Fruit fly (Drosophila melanogaster) whole organism, prepupa: ENCODE data around the gene Datp.
A peak's percentile ranks its signal among the peaks of the same experiment; 100 is the strongest.

Experiments
- Blimp-1 ChIP-seq: fragments of 200-800 bp; sonication (Bioruptor generic); optimal IDR thresholded peaks from 3 replicates; lab custom pipeline; 2017; ENCODE audit warnings: missing biosample characterization, missing genetic modification characterization, mild to moderate bottlenecking, moderate library complexity, missing genetic modification reagents
- CG10631 ChIP-seq: fragments of 200-800 bp; sonication (Bioruptor generic); optimal IDR thresholded peaks from 2 replicates; lab custom pipeline; 2016; ENCODE audit warnings: missing biosample characterization, missing genetic modification characterization
- CG10669 ChIP-seq: fragments of 200-800 bp; sonication (Bioruptor generic); optimal IDR thresholded peaks from 3 replicates; lab custom pipeline; 2018; ENCODE audit warnings: missing biosample characterization, mild to moderate bottlenecking, missing genetic modification characterization, moderate library complexity
- CG11902 ChIP-seq: fragments of 200-800 bp; sonication (Bioruptor generic); optimal IDR thresholded peaks from 3 replicates; lab custom pipeline; 2016; ENCODE audit warnings: missing biosample characterization, missing genetic modification characterization
- CG15336 ChIP-seq: fragments of 200-800 bp; sonication (Bioruptor generic); IDR thresholded peaks from 2 replicates; pipeline ENCODE4 v1.3.6; 2022; ENCODE audit warnings: missing biosample characterization, missing genetic modification characterization
- CG1621 ChIP-seq: fragments of 200-800 bp; sonication (Bioruptor generic); optimal IDR thresholded peaks from 3 replicates; lab custom pipeline; 2018; ENCODE audit warnings: missing biosample characterization, mild to moderate bottlenecking, missing genetic modification characterization
- CG16779 ChIP-seq: fragments of 200-800 bp; sonication (Bioruptor generic); optimal IDR thresholded peaks from 3 replicates; lab custom pipeline; 2017; ENCODE audit warnings: missing biosample characterization, mild to moderate bottlenecking, missing genetic modification characterization
- CG32006 ChIP-seq: fragments of 200-800 bp; sonication (Bioruptor generic); optimal IDR thresholded peaks from 3 replicates; lab custom pipeline; 2017; ENCODE audit warnings: missing biosample characterization, mild to moderate bottlenecking, missing genetic modification characterization
- CG34406 ChIP-seq: fragments of 200-800 bp; sonication (Bioruptor generic); optimal IDR thresholded peaks from 3 replicates; lab custom pipeline; 2016; ENCODE audit warnings: missing biosample characterization, missing genetic modification characterization
- CG3919 ChIP-seq: fragments of 200-800 bp; sonication (Bioruptor generic); optimal IDR thresholded peaks from 3 replicates; lab custom pipeline; 2016; ENCODE audit warnings: missing biosample characterization, missing genetic modification characterization
- CG4318 ChIP-seq: fragments of 200-800 bp; sonication (Bioruptor generic); optimal IDR thresholded peaks from 3 replicates; lab custom pipeline; 2017; ENCODE audit warnings: missing biosample characterization, mild to moderate bottlenecking, missing genetic modification characterization
- CG6163 ChIP-seq: fragments of 200-800 bp; sonication (Bioruptor generic); IDR thresholded peaks from 3 replicates; pipeline ENCODE4 v1.3.6; 2022; ENCODE audit warnings: missing biosample characterization, missing genetic modification characterization
- CG6276 ChIP-seq: fragments of 200-800 bp; sonication (Bioruptor generic); optimal IDR thresholded peaks from 2 replicates; lab custom pipeline; 2017; ENCODE audit warnings: missing biosample characterization, mild to moderate bottlenecking, missing genetic modification characterization
- CG6792 ChIP-seq: fragments of 200-800 bp; sonication (Bioruptor generic); optimal IDR thresholded peaks from 3 replicates; lab custom pipeline; 2016; ENCODE audit warnings: missing biosample characterization, missing genetic modification characterization
- CG6854 ChIP-seq: fragments of 200-800 bp; sonication (Bioruptor generic); optimal IDR thresholded peaks from 2 replicates; lab custom pipeline; 2017; ENCODE audit warnings: missing biosample characterization, mild to moderate bottlenecking, missing genetic modification characterization
- CG7368 ChIP-seq: fragments of 200-800 bp; sonication (Bioruptor generic); optimal IDR thresholded peaks from 3 replicates; lab custom pipeline; 2016; ENCODE audit warnings: missing biosample characterization, missing genetic modification characterization
- CG8119 ChIP-seq: fragments of 200-800 bp; sonication (Bioruptor generic); IDR thresholded peaks from 3 replicates; pipeline ENCODE4 v1.3.6; 2022; ENCODE audit warnings: missing biosample characterization, missing genetic modification characterization
- CG8319 ChIP-seq: fragments of 200-800 bp; sonication (Bioruptor generic); optimal IDR thresholded peaks from 3 replicates; lab custom pipeline; 2016; ENCODE audit warnings: missing biosample characterization, missing genetic modification characterization
- CG8632 ChIP-seq: fragments of 200-800 bp; sonication (Bioruptor generic); optimal IDR thresholded peaks from 3 replicates; lab custom pipeline; 2016; ENCODE audit warnings: missing biosample characterization, missing genetic modification characterization
- CG9139 ChIP-seq: fragments of 200-800 bp; sonication (Bioruptor generic); optimal IDR thresholded peaks from 3 replicates; lab custom pipeline; 2017; ENCODE audit warnings: missing biosample characterization, mild to moderate bottlenecking, missing genetic modification characterization
- Eip75B ChIP-seq: fragments of 200-800 bp; sonication (Bioruptor generic); optimal IDR thresholded peaks from 3 replicates; lab custom pipeline; 2016; ENCODE audit warnings: missing biosample characterization, missing genetic modification characterization
- Eip78C ChIP-seq: fragments of 200-800 bp; sonication (Bioruptor generic); peaks from one replicate; lab custom pipeline; 2016; ENCODE audit warnings: missing biosample characterization, missing genetic modification characterization
- Eip93F ChIP-seq: fragments of 200-800 bp; sonication (Bioruptor generic); optimal IDR thresholded peaks from 2 replicates; lab custom pipeline; 2016; ENCODE audit warnings: missing biosample characterization, mild to moderate bottlenecking, missing genetic modification characterization
- Ets21C ChIP-seq: fragments of 200-800 bp; sonication (Bioruptor generic); optimal IDR thresholded peaks from 3 replicates; lab custom pipeline; 2016; ENCODE audit warnings: missing biosample characterization, missing genetic modification characterization
- Ets96B ChIP-seq: fragments of 200-800 bp; optimal IDR thresholded peaks from 2 replicates; lab custom pipeline; 2019; ENCODE audit warnings: missing biosample characterization, mild to moderate bottlenecking, missing genetic modification characterization, moderate library complexity
- Hr38 ChIP-seq: sonication (Bioruptor generic); optimal IDR thresholded peaks from 2 replicates; lab custom pipeline; 2016; ENCODE audit warnings: missing biosample characterization, missing genetic modification characterization
- Hr39 ChIP-seq: fragments of 200-800 bp; sonication (Bioruptor generic); optimal IDR thresholded peaks from 2 replicates; lab custom pipeline; 2016; ENCODE audit warnings: missing biosample characterization, missing genetic modification characterization
- Hr4 ChIP-seq: fragments of 200-800 bp; sonication (Bioruptor generic); optimal IDR thresholded peaks from 3 replicates; lab custom pipeline; 2016; ENCODE audit warnings: missing biosample characterization, missing genetic modification characterization
- Lpt ChIP-seq: fragments of 200-800 bp; sonication (Bioruptor generic); optimal IDR thresholded peaks from 3 replicates; lab custom pipeline; 2016; ENCODE audit warnings: missing biosample characterization, missing genetic modification characterization
- Met ChIP-seq: fragments of 200-800 bp; sonication (Bioruptor generic); optimal IDR thresholded peaks from 3 replicates; lab custom pipeline; 2016; ENCODE audit warnings: missing biosample characterization, missing genetic modification characterization
- Sox102F ChIP-seq: fragments of 200-800 bp; sonication (Bioruptor generic); optimal IDR thresholded peaks from 2 replicates; lab custom pipeline; 2016; ENCODE audit warnings: missing biosample characterization, mild to moderate bottlenecking, missing genetic modification characterization
- Sox14 ChIP-seq: fragments of 200-800 bp; sonication (Bioruptor generic); optimal IDR thresholded peaks from 3 replicates; lab custom pipeline; 2016; ENCODE audit warnings: missing biosample characterization, missing genetic modification characterization
- Sox15 ChIP-seq: fragments of 200-800 bp; sonication (Bioruptor generic); optimal IDR thresholded peaks from 3 replicates; lab custom pipeline; 2016; ENCODE audit warnings: missing biosample characterization, missing genetic modification characterization
- achi ChIP-seq: fragments of 200-800 bp; sonication (Bioruptor generic); optimal IDR thresholded peaks from 3 replicates; lab custom pipeline; 2016; ENCODE audit warnings: missing biosample characterization, missing genetic modification characterization
- cyc ChIP-seq: fragments of 200-800 bp; sonication (Bioruptor generic); optimal IDR thresholded peaks from 3 replicates; lab custom pipeline; 2016; ENCODE audit warnings: missing biosample characterization, missing genetic modification characterization
- dac ChIP-seq: fragments of 200-800 bp; sonication (Bioruptor generic); optimal IDR thresholded peaks from 2 replicates; lab custom pipeline; 2017; ENCODE audit warnings: missing biosample characterization, mild to moderate bottlenecking, missing genetic modification characterization
- dsx ChIP-seq: fragments of 200-800 bp; optimal IDR thresholded peaks from 3 replicates; lab custom pipeline; 2019; ENCODE audit warnings: missing biosample characterization, mild to moderate bottlenecking, missing genetic modification characterization, moderate library complexity; ENCODE audit not compliant: poor library complexity, severe bottlenecking
- eg ChIP-seq: fragments of 200-800 bp; sonication (Bioruptor generic); IDR thresholded peaks from 3 replicates; pipeline ENCODE4 v1.3.6; 2022; ENCODE audit warnings: missing biosample characterization, missing genetic modification characterization
- esn ChIP-seq: fragments of 200-800 bp; sonication (Bioruptor generic); optimal IDR thresholded peaks from 2 replicates; lab custom pipeline; 2016; ENCODE audit warnings: missing biosample characterization, mild to moderate bottlenecking, missing genetic modification characterization, moderate library complexity
- fd59A ChIP-seq: fragments of 200-800 bp; sonication (Bioruptor generic); optimal IDR thresholded peaks from 2 replicates; lab custom pipeline; 2017; ENCODE audit warnings: missing biosample characterization, mild to moderate bottlenecking, missing genetic modification characterization, missing genetic modification reagents
- fd85E ChIP-seq: fragments of 200-800 bp; sonication (Bioruptor generic); optimal IDR thresholded peaks from 3 replicates; lab custom pipeline; 2016; ENCODE audit warnings: missing biosample characterization, missing genetic modification characterization
- fkh ChIP-seq: fragments of 200-800 bp; sonication (Bioruptor generic); optimal IDR thresholded peaks from 3 replicates; lab custom pipeline; 2017; ENCODE audit warnings: missing biosample characterization, mild to moderate bottlenecking, missing genetic modification characterization, moderate library complexity
- lz ChIP-seq: fragments of 200-800 bp; sonication (Bioruptor generic); optimal IDR thresholded peaks from 3 replicates; lab custom pipeline; 2016; ENCODE audit warnings: missing biosample characterization, missing genetic modification characterization
- net ChIP-seq: fragments of 200-800 bp; sonication (Bioruptor generic); optimal IDR thresholded peaks from 3 replicates; lab custom pipeline; 2016; ENCODE audit warnings: missing biosample characterization, missing genetic modification characterization
- pdm3 ChIP-seq: fragments of 200-800 bp; sonication (Bioruptor generic); optimal IDR thresholded peaks from 3 replicates; lab custom pipeline; 2016; ENCODE audit warnings: missing biosample characterization, missing genetic modification characterization
- salr ChIP-seq, 2 experiments: fragments of 200-800 bp; sonication (Bioruptor generic); optimal IDR thresholded peaks; 3 replicates each; lab custom pipeline; 2016 to 2018; ENCODE audit warnings: missing biosample characterization in 2 of 2, missing genetic modification characterization in 2 of 2, mild to moderate bottlenecking in 1 of 2
- ss ChIP-seq, 2 experiments: fragments of 200-800 bp; sonication (Bioruptor generic); optimal IDR thresholded peaks; 2 replicates in 1 of 2; 3 replicates in 1 of 2; lab custom pipeline; 2017 to 2018; ENCODE audit warnings: mild to moderate bottlenecking in 2 of 2, missing biosample characterization in 2 of 2, missing genetic modification characterization in 2 of 2, moderate library complexity in 1 of 2
- svp ChIP-seq: fragments of 200-800 bp; sonication (Bioruptor generic); peaks from one replicate; lab custom pipeline; 2016; ENCODE audit warnings: missing biosample characterization, missing genetic modification characterization
- topi ChIP-seq: fragments of 200-800 bp; sonication (Bioruptor generic); optimal IDR thresholded peaks from 3 replicates; lab custom pipeline; 2016; ENCODE audit warnings: missing biosample characterization, missing genetic modification characterization
- vri ChIP-seq: fragments of 200-800 bp; sonication (Bioruptor generic); optimal IDR thresholded peaks from 3 replicates; lab custom pipeline; 2016; ENCODE audit warnings: missing biosample characterization, mild to moderate bottlenecking, missing genetic modification characterization

Gene Datp

dm6 chr2L:9986402-9987350, 48.1 kb upstream of the Datp start:
- TF ChIP-seq Hr38 (GFP tag; lab: Kevin White, UChicago) (no peak), CG16779 (tag; lab: Kevin White, UChicago) (peak; percentile 72), net (GFP tag; lab: Kevin White, UChicago) (peak; percentile 90), Eip93F (GFP tag; lab: Kevin White, UChicago) (peak; percentile 87), eg (GFP tag; lab: Robert Waterston, UW) (peak; percentile 94), cyc (peak; percentile 94), CG8119 (GFP tag; lab: Robert Waterston, UW) (peak; percentile 90), fd85E (GFP tag; lab: Kevin White, UChicago) (peak; percentile 84), CG6163 (GFP tag; lab: Robert Waterston, UW) (peak; percentile 97), fd59A (GFP tag; lab: Kevin White, UChicago) (peak; percentile 91), salr (GFP tag; optimal IDR thresholded peaks at IDR 0.05; lab: Kevin White, UChicago) (peak; percentile 66 to 90), svp (GFP tag; lab: Kevin White, UChicago) (peak; percentile 97), achi (GFP tag; lab: Kevin White, UChicago) (peak; percentile 92), vri (peak; percentile 75), Lpt (GFP tag; lab: Kevin White, UChicago) (peak; percentile 83), fkh (GFP tag; lab: Kevin White, UChicago) (no peak), pdm3 (GFP tag; lab: Kevin White, UChicago) (peak; percentile 89), CG1621 (tag; lab: Kevin White, UChicago) (peak; percentile 93), Ets96B (tag; lab: Kevin White, UChicago) (peak; percentile 94), CG9139 (GFP tag; lab: Kevin White, UChicago) (peak; percentile 90), ss (GFP tag; optimal IDR thresholded peaks at IDR 0.05; lab: Kevin White, UChicago) (peak; percentile 92 to 94), CG34406 (GFP tag; lab: Kevin White, UChicago) (peak; percentile 91), Blimp-1 (GFP tag; lab: Kevin White, UChicago) (peak; percentile 78), CG6276 (GFP tag; lab: Kevin White, UChicago) (peak; percentile 83), CG11902 (GFP tag; lab: Kevin White, UChicago) (peak; percentile 90), Hr39 (GFP tag; lab: Kevin White, UChicago) (peak; percentile 93), Hr4 (GFP tag; lab: Kevin White, UChicago) (peak; percentile 59), Sox102F (peak; percentile 94), esn (peak; percentile 94), Ets21C (GFP tag; lab: Kevin White, UChicago) (peak; percentile 88), CG3919 (GFP tag; lab: Kevin White, UChicago) (peak; percentile 95), CG10631 (GFP tag; lab: Kevin White, UChicago) (peak; percentile 94), CG15336 (GFP tag; lab: Robert Waterston, UW) (peak; percentile 91), Met (GFP tag; lab: Kevin White, UChicago) (peak; percentile 95), dac (GFP tag; lab: Kevin White, UChicago) (peak; percentile 49), CG8319 (GFP tag; lab: Kevin White, UChicago) (peak; percentile 85), Eip78C (GFP tag; lab: Kevin White, UChicago) (peak; percentile 97), CG8632 (GFP tag; lab: Kevin White, UChicago) (peak; percentile 85), CG6792 (peak; percentile 90), Sox15 (GFP tag; lab: Kevin White, UChicago) (peak; percentile 80), dsx (GFP tag; lab: Kevin White, UChicago) (peak; percentile 94), CG7368 (GFP tag; lab: Kevin White, UChicago) (peak; percentile 91), Eip75B (GFP tag; lab: Kevin White, UChicago) (peak; percentile 83), CG6854 (GFP tag; lab: Kevin White, UChicago) (peak; percentile 88), CG32006 (GFP tag; lab: Kevin White, UChicago) (peak; percentile 88), lz (GFP tag; lab: Kevin White, UChicago) (peak; percentile 81), CG10669 (peak; percentile 94), topi (GFP tag; lab: Kevin White, UChicago) (peak; percentile 92), Sox14 (GFP tag; lab: Kevin White, UChicago) (peak; percentile 94), CG4318 (GFP tag; lab: Kevin White, UChicago) (peak; percentile 78)
